Worm (Caenorhabditis elegans) whole organism, L1 larva: Measurements from ENCODE around the gene T19H5.7.

Experiments used
- blmp-1 ChIP-seq: fragments of 150-350 bp; optimal IDR thresholded peaks from 2 replicates; lab custom pipeline; 2014; ENCODE audit warnings: missing biosample characterization, missing genetic modification characterization
- lin-13 ChIP-seq: fragments of 150-350 bp; optimal IDR thresholded peaks from 2 replicates; lab custom pipeline; 2014; ENCODE audit warnings: missing biosample characterization, missing genetic modification reagents, missing genetic modification characterization
- lin-39 ChIP-seq: fragments of 150-350 bp; optimal IDR thresholded peaks from 2 replicates; lab custom pipeline; 2014; ENCODE audit warnings: missing biosample characterization, missing genetic modification reagents, missing genetic modification characterization
- lir-3 ChIP-seq: sonication (generic microtip); optimal IDR thresholded peaks from 2 replicates; lab custom pipeline; 2016; ENCODE audit warnings: mild to moderate bottlenecking, missing genetic modification characterization, moderate library complexity, missing compliant biosample characterization; ENCODE audit not compliant: poor library complexity
- nhr-12 ChIP-seq: sonication (generic microtip); optimal IDR thresholded peaks from 2 replicates; lab custom pipeline; 2017; ENCODE audit warnings: missing biosample characterization, missing genetic modification characterization
- nhr-237 ChIP-seq: fragments of 150-350 bp; optimal IDR thresholded peaks from 2 replicates; lab custom pipeline; 2014; ENCODE audit warnings: missing biosample characterization, missing genetic modification characterization
- ztf-4 ChIP-seq: fragments of 150-350 bp; optimal IDR thresholded peaks from 2 replicates; lab custom pipeline; 2014; ENCODE audit warnings: missing biosample characterization, missing genetic modification characterization

DNA sequence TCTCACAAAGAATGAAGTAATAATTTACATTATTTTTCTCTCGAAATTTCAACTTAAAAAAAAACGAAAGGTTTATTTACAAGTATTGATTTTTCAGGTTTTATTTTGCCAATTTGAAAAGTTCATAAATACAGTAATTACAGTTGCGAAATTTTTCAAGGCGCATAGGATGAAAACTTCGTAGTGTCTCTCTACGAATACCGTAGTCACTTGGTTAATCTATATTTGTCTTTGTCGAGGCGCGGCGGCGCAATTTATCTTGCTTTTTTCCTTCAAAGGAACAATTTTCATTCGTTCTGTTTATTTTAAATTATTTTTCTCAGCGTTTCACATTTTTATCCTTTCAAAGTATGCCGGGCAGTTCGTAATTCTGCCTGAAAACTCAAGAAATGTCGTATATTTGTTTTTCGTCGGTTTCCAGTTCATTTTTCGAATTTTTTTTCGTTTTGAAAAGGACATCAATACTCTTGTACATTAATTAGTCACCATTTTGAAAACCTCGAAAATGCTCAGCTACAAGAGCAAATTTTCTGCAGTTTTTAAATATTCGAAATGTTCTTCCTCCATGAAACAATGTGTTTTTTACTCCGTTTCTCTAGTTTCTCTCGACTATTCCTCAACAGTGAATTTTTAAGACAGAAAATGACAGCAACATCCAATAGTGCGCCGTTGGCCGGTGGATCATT, 43.8 kb upstream of the T19H5.7 start, which contains the start of gene mex-6:
- no peak for TF ChIP-seq lir-3
- TF ChIP-seq nhr-12: no peak
- TF ChIP-seq lin-39: no peak
- no peak for TF ChIP-seq nhr-237 (tag; lab: Kevin White, UChicago)
- TF ChIP-seq blmp-1 (tag; lab: Kevin White, UChicago): no peak
- no peak for TF ChIP-seq lin-13 (GFP tag; lab: Kevin White, UChicago)
- TF ChIP-seq ztf-4 (tag; lab: Kevin White, UChicago): no peak
